Fruit fly (Drosophila melanogaster): Measurements from ENCODE around the gene CG44257.

- TF ChIP-seq insv (optimal IDR thresholded peaks at IDR 0.05) (no peak), psq (optimal IDR thresholded peaks at IDR 0.05) (no peak), ttk (optimal IDR thresholded peaks at IDR 0.05) (no peak), h (optimal IDR thresholded peaks at IDR 0.05) (no peak), Myc (optimal IDR thresholded peaks at IDR 0.05) (no peak), Sin3A (optimal IDR thresholded peaks at IDR 0.05) (no peak)
Observed at dm6 chr3R:17284348-17284747, 19.3 kb downstream of the CG44257 start, which contains the start of gene CG31419.

Measured in Kc167 (cell line).